Fruit fly (Drosophila melanogaster): ENCODE measurements around the gene M1BP.

dm6 chr3R:8740118-8740517 is 8.6 kb upstream of the M1BP start:
- TF ChIP-seq CG32767 (GFP tag; IDR thresholded peaks at IDR 0.05) (no peak), her (GFP tag; optimal IDR thresholded peaks at IDR 0.05) (no peak), gt (GFP tag; IDR thresholded peaks at IDR 0.05) (no peak), CG9727 (GFP tag; optimal IDR thresholded peaks at IDR 0.05) (no peak)

Data from whole organism, embryonic.